Worm (Caenorhabditis elegans) whole organism, L3 larva: ENCODE results near the gene srz-63.

Experiments used
- ceh-9 ChIP-seq: sonication (generic microtip); optimal IDR thresholded peaks from 2 replicates; lab custom pipeline; 2018; ENCODE audit warnings: missing biosample characterization, missing genetic modification characterization
- elt-3 ChIP-seq, 3 experiments: fragments of 150-350 bp in 1 of 3; sonication (generic microtip) in 2 of 3; optimal IDR thresholded peaks; 2 replicates in 2 of 3; 4 replicates in 1 of 3; lab custom pipeline; 2014 to 2017; ENCODE audit warnings: missing biosample characterization in 3 of 3, missing genetic modification characterization in 3 of 3
- fos-1 ChIP-seq: fragments of 150-350 bp; optimal IDR thresholded peaks from 2 replicates; lab custom pipeline; 2014; ENCODE audit warnings: missing biosample characterization, missing genetic modification characterization

- TF ChIP-seq elt-3 (tag; optimal IDR thresholded peaks at IDR 0.05; lab: Kevin White, UChicago) (no peak), fos-1 (no peak), ceh-9 (no peak)
Observed at ce11 chrII:1323190-1323651, 44.8 kb downstream of the srz-63 start.
